Worm (Caenorhabditis elegans): Measurements from ENCODE around the gene taf-3.

taf-3 gene

DNA sequence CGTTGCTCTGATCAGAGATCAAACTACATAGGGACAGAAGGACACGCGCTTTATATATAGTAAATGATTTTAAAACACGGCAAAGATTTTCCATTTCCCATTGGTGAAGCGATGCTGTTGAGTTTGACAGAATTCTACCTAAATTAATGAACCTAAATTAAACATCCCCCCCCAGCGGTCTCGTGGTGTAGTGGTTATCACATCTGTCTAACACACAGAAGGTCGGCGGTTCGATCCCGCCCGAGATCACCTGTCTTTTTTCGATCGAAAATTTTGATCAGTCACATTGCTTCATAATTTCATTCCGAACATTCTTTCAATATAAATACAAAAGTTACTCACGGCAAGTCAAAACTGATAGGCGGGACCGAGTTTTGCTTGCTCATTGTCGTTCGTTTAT lies 33.0 kb upstream of the taf-3 start:
- peak; percentile 3 for TF ChIP-seq fos-1 (tag; optimal IDR thresholded peaks at IDR 0.05)

DNA sequence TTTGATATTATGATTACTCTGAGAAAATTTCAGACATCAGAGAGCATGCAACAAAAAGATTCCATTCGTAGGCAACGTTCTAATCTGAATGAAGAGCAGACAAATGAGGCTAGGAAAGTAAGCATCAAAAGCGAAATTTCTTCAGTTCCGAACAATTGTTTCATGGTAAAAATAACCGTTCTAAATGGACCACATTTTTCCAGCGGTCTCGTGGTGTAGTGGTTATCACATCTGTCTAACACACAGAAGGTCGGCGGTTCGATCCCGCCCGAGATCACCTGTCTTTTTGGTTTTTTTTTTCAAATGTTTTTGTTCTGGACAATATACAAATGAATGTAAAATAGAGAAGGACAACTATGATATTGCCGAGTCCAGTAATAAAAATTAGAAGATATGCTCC lies 32.4 kb upstream of the taf-3 start, which contains the start of gene twk-21:
Gene twk-21, plus strand, starts transcription at position 34 of the 400 bp plus-strand sequence.
- no peak for TF ChIP-seq ZK546.5 (tag; optimal IDR thresholded peaks at IDR 0.05)
- TF ChIP-seq nhr-77 (tag; optimal IDR thresholded peaks at IDR 0.05): no peak
- TF ChIP-seq Y55F3AM.14 (GFP tag; optimal IDR thresholded peaks at IDR 0.05): no peak
- TF ChIP-seq mdl-1 (tag; optimal IDR thresholded peaks at IDR 0.05): no peak
- TF ChIP-seq crh-2 (tag; optimal IDR thresholded peaks at IDR 0.05): no peak
- no peak for TF ChIP-seq ztf-11 (tag; optimal IDR thresholded peaks at IDR 0.05)

DNA sequence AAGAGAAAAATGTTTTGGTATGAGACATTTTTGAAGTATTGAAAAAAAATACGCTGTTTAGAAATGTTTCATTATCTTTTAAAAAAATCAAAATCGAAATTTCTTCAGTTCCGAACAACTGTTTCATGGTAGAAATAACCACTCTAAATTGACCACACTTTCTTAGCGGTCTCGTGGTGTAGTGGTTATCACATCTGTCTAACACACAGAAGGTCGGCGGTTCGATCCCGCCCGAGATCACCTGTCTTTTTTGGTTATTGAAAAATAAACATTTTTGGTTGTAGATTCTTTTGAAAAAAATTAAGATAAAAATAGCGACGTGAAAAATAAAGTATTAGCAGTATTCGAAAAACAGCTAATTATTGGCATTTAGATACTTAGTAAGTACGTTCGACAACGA lies 31.8 kb upstream of the taf-3 start:
- TF ChIP-seq zag-1 (tag; optimal IDR thresholded peaks at IDR 0.05) (no peak), nhr-23 (tag; optimal IDR thresholded peaks at IDR 0.05) (no peak), sma-9 (GFP tag; optimal IDR thresholded peaks at IDR 0.05) (peak; percentile 64), sma-9 (tag; optimal IDR thresholded peaks at IDR 0.05) (no peak), crh-2 (tag; optimal IDR thresholded peaks at IDR 0.05) (peak; percentile 50), fos-1 (tag; optimal IDR thresholded peaks at IDR 0.05) (peak; percentile 5), lin-13 (GFP tag; optimal IDR thresholded peaks at IDR 0.05) (peak; percentile 2), sma-3 (GFP tag; optimal IDR thresholded peaks at IDR 0.05) (peak; percentile 50), ztf-11 (tag; optimal IDR thresholded peaks at IDR 0.05) (no peak), nhr-21 (tag; optimal IDR thresholded peaks at IDR 0.05) (peak; percentile 2)

DNA sequence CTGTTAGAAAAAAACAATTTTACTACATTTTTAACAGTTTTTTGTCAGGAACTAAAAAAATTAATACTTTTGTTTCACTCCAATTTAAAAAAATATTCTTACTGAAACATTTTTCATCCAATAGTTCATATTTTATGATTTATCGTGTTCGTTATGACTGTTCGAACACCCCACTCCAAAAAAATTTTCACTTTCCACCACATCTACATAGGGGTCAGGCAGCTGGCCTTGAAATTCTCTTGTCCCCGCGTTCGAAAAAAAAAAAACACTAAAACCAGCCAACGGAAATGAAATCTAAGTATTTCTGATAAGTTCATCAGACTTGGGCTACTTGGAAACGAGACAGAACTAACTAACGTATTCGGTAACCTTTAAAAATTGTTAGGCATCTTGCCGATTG lies 26.1 kb upstream of the taf-3 start, which contains the start of gene twk-22:
Gene twk-22, plus strand, starts transcription at position 301 of the 400 bp plus-strand sequence.
- no peak for TF ChIP-seq ceh-16 (tag; optimal IDR thresholded peaks at IDR 0.05)
- TF ChIP-seq nhr-129 (tag; optimal IDR thresholded peaks at IDR 0.05): no peak
- TF ChIP-seq nhr-77 (tag; optimal IDR thresholded peaks at IDR 0.05): no peak
- no peak for TF ChIP-seq lsy-2 (tag; optimal IDR thresholded peaks at IDR 0.05)
- no peak for TF ChIP-seq ztf-11 (tag; optimal IDR thresholded peaks at IDR 0.05)
- TF ChIP-seq mab-5 (tag; optimal IDR thresholded peaks at IDR 0.05): no peak
- no peak for TF ChIP-seq peb-1 (tag; optimal IDR thresholded peaks at IDR 0.05)
- no peak for TF ChIP-seq fos-1 (tag; optimal IDR thresholded peaks at IDR 0.05)
- TF ChIP-seq nhr-10 (tag; optimal IDR thresholded peaks at IDR 0.05): no peak
- no peak for TF ChIP-seq ama-1 (optimal IDR thresholded peaks at IDR 0.05)
- TF ChIP-seq nhr-11 (tag; optimal IDR thresholded peaks at IDR 0.05): no peak
- TF ChIP-seq sem-4 (tag; optimal IDR thresholded peaks at IDR 0.05): no peak

DNA sequence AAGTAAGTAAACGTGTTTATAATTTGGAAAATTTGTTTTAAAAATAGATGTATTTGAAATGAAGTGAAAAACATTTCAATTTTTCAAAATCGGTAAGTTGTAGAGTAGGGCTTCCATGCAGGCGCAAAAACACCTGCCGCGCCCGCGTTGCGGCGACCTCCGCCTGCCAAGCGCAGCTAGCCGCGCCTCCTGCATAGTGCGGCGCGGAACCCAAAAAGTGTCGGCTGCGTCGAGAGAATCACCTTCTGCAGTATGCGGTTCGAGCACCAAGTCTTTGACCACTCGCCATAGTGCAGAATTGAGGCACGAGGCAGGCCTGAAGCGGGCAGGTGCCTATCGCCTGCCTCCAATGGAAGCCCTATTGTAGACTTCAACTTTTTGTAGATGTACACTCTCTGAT lies 22.5 kb upstream of the taf-3 start:
- TF ChIP-seq F13H6.1 (tag; optimal IDR thresholded peaks at IDR 0.05) (no peak), nhr-12 (tag; optimal IDR thresholded peaks at IDR 0.05) (no peak), elt-3 (tag; optimal IDR thresholded peaks at IDR 0.05) (no peak), C34F6.9 (tag; optimal IDR thresholded peaks at IDR 0.05) (no peak), fos-1 (tag; optimal IDR thresholded peaks at IDR 0.05) (no peak), skn-1 (tag; optimal IDR thresholded peaks at IDR 0.05) (no peak), nhr-11 (tag; optimal IDR thresholded peaks at IDR 0.05) (no peak), zag-1 (tag; optimal IDR thresholded peaks at IDR 0.05) (no peak), lsy-2 (tag; optimal IDR thresholded peaks at IDR 0.05) (no peak), nhr-129 (tag; optimal IDR thresholded peaks at IDR 0.05) (no peak), crh-2 (tag; optimal IDR thresholded peaks at IDR 0.05) (no peak), ztf-11 (tag; optimal IDR thresholded peaks at IDR 0.05) (no peak), ceh-16 (tag; optimal IDR thresholded peaks at IDR 0.05) (no peak)

DNA sequence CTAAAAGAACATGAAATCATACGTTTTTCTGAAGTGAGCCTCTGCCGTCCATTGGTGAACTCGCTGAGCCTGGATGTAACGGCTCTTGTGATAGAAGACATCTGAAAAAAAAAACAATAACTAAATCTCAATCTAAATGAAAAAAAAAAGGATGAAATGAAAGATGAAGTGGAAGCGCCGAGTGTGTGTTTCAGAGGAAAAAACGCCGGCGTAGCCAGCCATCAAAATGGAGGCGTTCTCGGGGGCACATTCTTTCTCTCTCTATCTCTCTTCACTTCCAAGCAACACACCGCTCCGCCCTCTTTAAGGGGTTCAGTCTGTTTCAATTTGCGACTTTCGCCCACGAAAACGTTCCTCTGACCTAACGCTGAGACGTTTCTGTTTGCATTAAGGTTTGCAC lies 14.6 kb upstream of the taf-3 start, which contains the start of gene T01B4.3:
Gene T01B4.3, minus strand, starts transcription at position 101 of the 400 bp plus-strand sequence.
- TF ChIP-seq ztf-4 (tag; optimal IDR thresholded peaks at IDR 0.05): no peak
- no peak for TF ChIP-seq F13H6.1 (tag; optimal IDR thresholded peaks at IDR 0.05)
- TF ChIP-seq lin-13 (GFP tag; optimal IDR thresholded peaks at IDR 0.05): no peak
- no peak for TF ChIP-seq unc-62 (GFP tag; optimal IDR thresholded peaks at IDR 0.05)
- no peak for TF ChIP-seq mab-5 (tag; optimal IDR thresholded peaks at IDR 0.05)
- TF ChIP-seq zag-1 (tag; optimal IDR thresholded peaks at IDR 0.05): no peak
- TF ChIP-seq fos-1 (tag; optimal IDR thresholded peaks at IDR 0.05): no peak
- TF ChIP-seq nhr-12 (tag; optimal IDR thresholded peaks at IDR 0.05): no peak
- no peak for TF ChIP-seq ceh-82 (tag; optimal IDR thresholded peaks at IDR 0.05)
- no peak for TF ChIP-seq ceh-16 (tag; optimal IDR thresholded peaks at IDR 0.05)
- TF ChIP-seq ama-1 (optimal IDR thresholded peaks at IDR 0.05): no peak
- TF ChIP-seq nhr-6 (tag; optimal IDR thresholded peaks at IDR 0.05): no peak
- no peak for TF ChIP-seq elt-3 (tag; optimal IDR thresholded peaks at IDR 0.05)
- TF ChIP-seq egl-27 (tag; optimal IDR thresholded peaks at IDR 0.05): no peak
- no peak for TF ChIP-seq ZK546.5 (tag; optimal IDR thresholded peaks at IDR 0.05)
- TF ChIP-seq nhr-21 (tag; optimal IDR thresholded peaks at IDR 0.05): no peak
- TF ChIP-seq mdl-1 (tag; optimal IDR thresholded peaks at IDR 0.05): no peak
- no peak for TF ChIP-seq unc-39 (tag; optimal IDR thresholded peaks at IDR 0.05)
- no peak for TF ChIP-seq nhr-25 (tag; optimal IDR thresholded peaks at IDR 0.05)

Data from whole organism, L2 larva.